Fruit fly (Drosophila melanogaster) whole organism, embryonic: ENCODE data around the gene Rad9.
A peak's percentile ranks its signal among the peaks of the same experiment; 100 is the strongest.

Experiments used
- Blimp-1 ChIP-seq: fragments of 200-800 bp; sonication (Bioruptor generic); optimal IDR thresholded peaks from 3 replicates; lab custom pipeline; 2018; ENCODE audit warnings: missing biosample characterization, missing genetic modification characterization, mild to moderate bottlenecking, moderate library complexity, missing genetic modification reagents
- CG10209 ChIP-seq: fragments of 200-800 bp; sonication (Bioruptor generic); optimal IDR thresholded peaks from 3 replicates; lab custom pipeline; 2017; ENCODE audit warnings: missing biosample characterization, mild to moderate bottlenecking, missing genetic modification characterization, missing genetic modification reagents
- CG10274 ChIP-seq: fragments of 200-800 bp; sonication (Bioruptor generic); optimal IDR thresholded peaks from 3 replicates; lab custom pipeline; 2017; ENCODE audit warnings: missing biosample characterization, mild to moderate bottlenecking, missing genetic modification characterization
- CG11398 ChIP-seq: fragments of 200-800 bp; sonication (Bioruptor generic); optimal IDR thresholded peaks from 2 replicates; lab custom pipeline; 2016; ENCODE audit warnings: missing biosample characterization, missing genetic modification characterization
- CG11695 ChIP-seq: fragments of 200-800 bp; sonication (Bioruptor generic); IDR thresholded peaks from 3 replicates; pipeline ENCODE4 v1.3.6; 2022; ENCODE audit warnings: missing biosample characterization, missing genetic modification characterization
- CG12219 ChIP-seq: fragments of 200-800 bp; sonication (Bioruptor generic); optimal IDR thresholded peaks from 3 replicates; lab custom pipeline; 2018; ENCODE audit warnings: missing biosample characterization, mild to moderate bottlenecking, missing genetic modification characterization
- CG14710 ChIP-seq: fragments of 200-800 bp; sonication (Bioruptor generic); optimal IDR thresholded peaks from 3 replicates; lab custom pipeline; 2019; ENCODE audit warnings: missing biosample characterization, mild to moderate bottlenecking, missing genetic modification characterization, moderate library complexity
- CG17359 ChIP-seq: fragments of 200-800 bp; sonication (Bioruptor generic); optimal IDR thresholded peaks from 3 replicates; lab custom pipeline; 2018; ENCODE audit warnings: missing biosample characterization, mild to moderate bottlenecking, missing genetic modification characterization, moderate library complexity
- CG1832 ChIP-seq: fragments of 200-800 bp; sonication (Bioruptor generic); optimal IDR thresholded peaks from 2 replicates; lab custom pipeline; 2017; ENCODE audit warnings: missing biosample characterization, mild to moderate bottlenecking, missing genetic modification characterization, inconsistent platforms
- CG31365 ChIP-seq: fragments of 200-800 bp; sonication (Bioruptor generic); optimal IDR thresholded peaks from 2 replicates; lab custom pipeline; 2018; ENCODE audit warnings: missing biosample characterization, mild to moderate bottlenecking, missing genetic modification characterization
- CG4707 ChIP-seq: fragments of 200-800 bp; sonication (Bioruptor generic); optimal IDR thresholded peaks from 2 replicates; lab custom pipeline; 2018; ENCODE audit warnings: missing biosample characterization, mild to moderate bottlenecking, missing genetic modification characterization, moderate library complexity
- CG5245 ChIP-seq: fragments of 200-800 bp; sonication (Bioruptor generic); optimal IDR thresholded peaks from 3 replicates; lab custom pipeline; 2016; ENCODE audit warnings: missing biosample characterization, missing genetic modification characterization
- CG5953 ChIP-seq: fragments of 200-800 bp; sonication (Bioruptor generic); IDR thresholded peaks from 2 replicates; pipeline ENCODE4 v1.3.6; 2022; ENCODE audit warnings: missing biosample characterization, missing genetic modification characterization
- CG6272 ChIP-seq: fragments of 200-800 bp; sonication (Bioruptor generic); IDR thresholded peaks from 2 replicates; pipeline ENCODE4 v1.3.6; 2022; ENCODE audit warnings: missing biosample characterization, missing genetic modification characterization
- CG7271 ChIP-seq: fragments of 200-800 bp; sonication (Bioruptor generic); optimal IDR thresholded peaks from 2 replicates; lab custom pipeline; 2018; ENCODE audit warnings: missing biosample characterization, mild to moderate bottlenecking, missing genetic modification characterization, moderate library complexity
- CG8281 ChIP-seq: fragments of 200-800 bp; sonication (Bioruptor generic); optimal IDR thresholded peaks from 2 replicates; lab custom pipeline; 2018; ENCODE audit warnings: missing biosample characterization, mild to moderate bottlenecking, missing genetic modification characterization, moderate library complexity
- CG8359 ChIP-seq: fragments of 200-800 bp; sonication (Bioruptor generic); optimal IDR thresholded peaks from 2 replicates; lab custom pipeline; 2017; ENCODE audit warnings: missing biosample characterization, mild to moderate bottlenecking, missing genetic modification characterization, borderline replicate concordance
- CG8924 ChIP-seq: fragments of 200-800 bp; optimal IDR thresholded peaks from 3 replicates; lab custom pipeline; 2019; ENCODE audit warnings: missing biosample characterization, mild to moderate bottlenecking, missing genetic modification characterization, moderate library complexity
- CG9727 ChIP-seq: fragments of 200-800 bp; sonication (Bioruptor generic); optimal IDR thresholded peaks from 3 replicates; lab custom pipeline; 2017; ENCODE audit warnings: missing biosample characterization, mild to moderate bottlenecking, missing genetic modification characterization
- CG9876 ChIP-seq: fragments of 200-800 bp; sonication (Bioruptor generic); optimal IDR thresholded peaks from 2 replicates; lab custom pipeline; 2016; ENCODE audit warnings: missing biosample characterization, missing genetic modification characterization
- CrebB ChIP-seq: fragments of 200-800 bp; sonication (Bioruptor generic); optimal IDR thresholded peaks from 3 replicates; lab custom pipeline; 2018; ENCODE audit warnings: missing biosample characterization, mild to moderate bottlenecking, missing genetic modification characterization
- Dref ChIP-seq: fragments of 200-800 bp; sonication (Bioruptor generic); IDR thresholded peaks from 2 replicates; pipeline ENCODE4 v1.3.6; 2022; ENCODE audit warnings: missing biosample characterization, missing genetic modification characterization
- E2f1 ChIP-seq: fragments of 200-800 bp; sonication (Bioruptor generic); IDR thresholded peaks from 2 replicates; pipeline ENCODE4 v1.3.6; 2022; ENCODE audit warnings: missing biosample characterization, missing genetic modification characterization
- Gsc ChIP-seq: fragments of 200-800 bp; sonication (Bioruptor generic); IDR thresholded peaks from 2 replicates; pipeline ENCODE4 v1.3.6; 2022; ENCODE audit warnings: missing biosample characterization, missing genetic modification characterization
- Hsf ChIP-seq: fragments of 200-800 bp; sonication (Bioruptor generic); optimal IDR thresholded peaks from 3 replicates; lab custom pipeline; 2016; ENCODE audit warnings: missing biosample characterization, missing genetic modification characterization
- Jarid2 ChIP-seq: fragments of 200-800 bp; sonication (Bioruptor generic); optimal IDR thresholded peaks from 3 replicates; lab custom pipeline; 2017; ENCODE audit warnings: mild to moderate bottlenecking, missing biosample characterization, missing genetic modification reagents, missing genetic modification characterization
- MESR4 ChIP-seq: fragments of 200-800 bp; sonication (Bioruptor generic); optimal IDR thresholded peaks from 2 replicates; lab custom pipeline; 2018; ENCODE audit warnings: missing biosample characterization, mild to moderate bottlenecking, missing genetic modification characterization, moderate library complexity
- MTF-1 ChIP-seq: fragments of 200-800 bp; sonication (Bioruptor generic); optimal IDR thresholded peaks from 2 replicates; lab custom pipeline; 2018; ENCODE audit warnings: missing biosample characterization, mild to moderate bottlenecking, missing genetic modification characterization, borderline replicate concordance
- Mad ChIP-seq: fragments of 200-800 bp; sonication (Bioruptor generic); optimal IDR thresholded peaks from 2 replicates; lab custom pipeline; 2016; ENCODE audit warnings: missing biosample characterization, missing genetic modification characterization
- Max ChIP-seq: fragments of 200-800 bp; sonication (Bioruptor generic); optimal IDR thresholded peaks from 2 replicates; lab custom pipeline; 2016; ENCODE audit warnings: missing biosample characterization, mild to moderate bottlenecking, missing genetic modification characterization
- NC2β ChIP-seq: fragments of 200-800 bp; sonication (Bioruptor generic); optimal IDR thresholded peaks from 2 replicates; lab custom pipeline; 2016; ENCODE audit warnings: missing biosample characterization, missing genetic modification characterization
- Nf-YB ChIP-seq: fragments of 200-800 bp; sonication (Bioruptor generic); optimal IDR thresholded peaks from 3 replicates; lab custom pipeline; 2019; ENCODE audit warnings: missing biosample characterization, mild to moderate bottlenecking, missing genetic modification characterization, moderate library complexity
- NfI ChIP-seq: fragments of 200-800 bp; sonication (Bioruptor generic); optimal IDR thresholded peaks from 3 replicates; lab custom pipeline; 2018; ENCODE audit warnings: missing biosample characterization, mild to moderate bottlenecking, missing genetic modification characterization, moderate library complexity
- PHDP ChIP-seq: fragments of 200-800 bp; sonication (Bioruptor generic); optimal IDR thresholded peaks from 3 replicates; lab custom pipeline; 2018; ENCODE audit warnings: missing biosample characterization, mild to moderate bottlenecking, missing genetic modification characterization, moderate library complexity
- Taf1 ChIP-seq: fragments of 200-800 bp; sonication (Bioruptor generic); IDR thresholded peaks from 2 replicates; pipeline ENCODE4 v1.3.6; 2022; ENCODE audit warnings: missing biosample characterization, missing genetic modification characterization
- gce ChIP-seq: fragments of 200-800 bp; sonication (Bioruptor generic); IDR thresholded peaks from 3 replicates; pipeline ENCODE4 v1.3.6; 2022; ENCODE audit warnings: missing biosample characterization, missing genetic modification characterization
- gfzf ChIP-seq: fragments of 200-800 bp; sonication (Bioruptor generic); optimal IDR thresholded peaks from 2 replicates; lab custom pipeline; 2016; ENCODE audit warnings: missing biosample characterization, mild to moderate bottlenecking, missing genetic modification characterization, moderate library complexity
- grau ChIP-seq: fragments of 200-800 bp; optimal IDR thresholded peaks from 3 replicates; lab custom pipeline; 2019; ENCODE audit warnings: missing biosample characterization, mild to moderate bottlenecking, missing genetic modification characterization, moderate library complexity
- grn ChIP-seq: fragments of 200-800 bp; sonication (Bioruptor generic); optimal IDR thresholded peaks from 3 replicates; lab custom pipeline; 2017; ENCODE audit warnings: missing biosample characterization, missing genetic modification characterization
- lilli ChIP-seq: fragments of 200-800 bp; sonication (Bioruptor generic); optimal IDR thresholded peaks from 3 replicates; lab custom pipeline; 2016; ENCODE audit warnings: missing biosample characterization, missing genetic modification characterization
- lmd ChIP-seq: fragments of 200-800 bp; sonication (Bioruptor generic); IDR thresholded peaks from 2 replicates; pipeline ENCODE4 v1.3.6; 2022; ENCODE audit warnings: missing biosample characterization, missing genetic modification characterization
- rib ChIP-seq: fragments of 200-800 bp; sonication (Bioruptor generic); IDR thresholded peaks from 2 replicates; pipeline ENCODE4 v1.3.6; 2022; ENCODE audit warnings: missing biosample characterization, missing genetic modification characterization
- row ChIP-seq: fragments of 200-800 bp; sonication (Bioruptor generic); IDR thresholded peaks from 3 replicates; pipeline ENCODE4 v1.3.6; 2022; ENCODE audit warnings: missing biosample characterization, missing genetic modification characterization
- sc ChIP-seq, 3 experiments: fragments of >200 bp in 2 of 3; fragments of 200-800 bp in 1 of 3; sonication (Bioruptor generic) in 1 of 3; optimal IDR thresholded peaks; 2 replicates in 2 of 3; 3 replicates in 1 of 3; lab custom pipeline; 2017; ENCODE audit warnings: mild to moderate bottlenecking in 1 of 3, missing biosample characterization in 1 of 3, missing genetic modification characterization in 1 of 3, missing genetic modification reagents in 1 of 3
- seq ChIP-seq: fragments of 200-800 bp; sonication (Bioruptor generic); IDR thresholded peaks from 2 replicates; pipeline ENCODE4 v1.3.6; 2022; ENCODE audit warnings: missing biosample characterization, missing genetic modification characterization
- slou ChIP-seq: fragments of 200-800 bp; sonication (Bioruptor generic); optimal IDR thresholded peaks from 3 replicates; lab custom pipeline; 2016; ENCODE audit warnings: missing biosample characterization, missing genetic modification characterization
- sr ChIP-seq: fragments of 200-800 bp; sonication (Bioruptor generic); IDR thresholded peaks from 3 replicates; pipeline ENCODE4 v1.3.6; 2022; ENCODE audit warnings: missing biosample characterization, missing genetic modification characterization
- vvl ChIP-seq: fragments of 200-800 bp; sonication (Bioruptor generic); IDR thresholded peaks from 2 replicates; pipeline ENCODE4 v1.3.6; 2022; ENCODE audit warnings: missing biosample characterization, missing genetic modification characterization
- wek ChIP-seq: fragments of 200-800 bp; sonication (Bioruptor generic); optimal IDR thresholded peaks from 3 replicates; lab custom pipeline; 2018; ENCODE audit warnings: missing biosample characterization, mild to moderate bottlenecking, missing genetic modification characterization, moderate library complexity
- zfh1 ChIP-seq: fragments of 200-800 bp; sonication (Bioruptor generic); IDR thresholded peaks from 3 replicates; pipeline ENCODE4 v1.3.6; 2022; ENCODE audit warnings: missing biosample characterization, missing genetic modification characterization

The Rad9 gene

DNA sequence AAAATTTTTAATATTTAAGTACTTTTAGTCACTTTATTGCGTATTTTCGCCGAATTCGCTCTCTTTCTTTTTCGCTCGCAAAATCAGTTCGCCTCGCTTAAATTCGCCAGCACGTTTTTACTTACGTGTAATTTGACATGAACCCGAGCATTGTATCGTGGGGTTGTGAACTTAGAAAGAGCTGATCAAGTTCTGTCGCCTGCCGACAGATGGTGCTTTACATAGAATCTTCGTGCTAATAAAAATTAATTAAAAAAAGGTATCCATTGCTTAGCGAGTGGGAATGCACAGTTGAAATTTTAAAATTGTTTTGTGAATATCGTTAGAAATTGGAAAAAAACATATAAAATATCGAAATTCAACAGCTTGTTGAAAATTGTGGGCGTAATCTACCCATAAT, 23.9 kb downstream of the Rad9 start (continued):
- TF ChIP-seq Hsf (GFP tag; lab: Kevin White, UChicago) (peak; percentile 80), lmd (GFP tag; lab: Robert Waterston, UW) (no peak), zfh1 (GFP tag; lab: Robert Waterston, UW) (no peak; the same call in 2 of the 3 replicates), wek (GFP tag; lab: Kevin White, UChicago) (no peak), Max (GFP tag; lab: Kevin White, UChicago) (peak; percentile 61), CG7271 (peak; percentile 44), CG31365 (tag; lab: Kevin White, UChicago) (peak; percentile 21), lilli (GFP tag; lab: Kevin White, UChicago) (peak; percentile 72), Jarid2 (GFP tag; lab: Kevin White, UChicago) (peak; percentile 65), grau (no peak), Gsc (GFP tag; lab: Robert Waterston, UW) (no peak), seq (GFP tag; lab: Robert Waterston, UW) (0 out of 2 replicates have a peak, but pooled peaks have one; percentile 23), CG1832 (no peak), Blimp-1 (GFP tag; lab: Kevin White, UChicago) (no peak), CG10209 (peak; percentile 67), row (GFP tag; lab: Robert Waterston, UW) (no peak), CG8924 (tag; lab: Kevin White, UChicago) (peak; percentile 27), CG6272 (GFP tag; lab: Robert Waterston, UW) (no peak), vvl (GFP tag; lab: Robert Waterston, UW) (peak; percentile 82; the same call in 1 of the 2 replicates), sc (optimal IDR thresholded peaks at IDR 0.05; lab: Kevin White, UChicago) (no peak), sc (GFP tag; optimal IDR thresholded peaks at IDR 0.05; lab: Kevin White, UChicago) (peak; percentile 55), CG12219 (GFP tag; lab: Kevin White, UChicago) (peak; percentile 44), CG11398 (GFP tag; lab: Kevin White, UChicago) (peak; percentile 70), CG8359 (peak; percentile 24), MESR4 (GFP tag; lab: Kevin White, UChicago) (peak; percentile 12), gce (GFP tag; lab: Robert Waterston, UW) (no peak), NfI (GFP tag; lab: Kevin White, UChicago) (no peak), Mad (peak; percentile 84), grn (peak; percentile 40), CG9727 (GFP tag; lab: Kevin White, UChicago) (no peak), CG17359 (tag; lab: Kevin White, UChicago) (peak; percentile 74), CG10274 (GFP tag; lab: Kevin White, UChicago) (peak; percentile 29), Nf-YB (peak; percentile 46), sr (GFP tag; lab: Robert Waterston, UW) (no peak), NC2β (GFP tag; lab: Kevin White, UChicago) (peak; percentile 63), E2f1 (no peak; the same call in 1 of the 2 replicates), CG8281 (tag; lab: Kevin White, UChicago) (peak; percentile 17), CG5245 (GFP tag; lab: Kevin White, UChicago) (peak; percentile 57), Dref (GFP tag; lab: Robert Waterston, UW) (no peak), Taf1 (GFP tag; lab: Robert Waterston, UW) (no peak), CrebB (tag; lab: Kevin White, UChicago) (peak; percentile 36), PHDP (tag; lab: Kevin White, UChicago) (peak; percentile 78), CG4707 (peak; percentile 66), slou (peak; percentile 34), MTF-1 (GFP tag; lab: Kevin White, UChicago) (peak; percentile 10), CG5953 (GFP tag; lab: Robert Waterston, UW) (no peak), rib (GFP tag; lab: Robert Waterston, UW) (peak; percentile 28; the same call in 1 of the 2 replicates), gfzf (GFP tag; lab: Kevin White, UChicago) (peak; percentile 7), CG14710 (tag; lab: Kevin White, UChicago) (peak; percentile 59), CG11695 (GFP tag; lab: Robert Waterston, UW) (no peak), CG9876 (GFP tag; lab: Kevin White, UChicago) (peak; percentile 55)
